Worm (Caenorhabditis elegans): ENCODE results near the gene C25E10.11.

ce11 chrV:9085845-9086244, 27.3 kb upstream of the C25E10.11 start:
- TF ChIP-seq fkh-10 (GFP tag; optimal IDR thresholded peaks at IDR 0.05) (no peak), unc-62 (GFP tag; optimal IDR thresholded peaks at IDR 0.05) (no peak), nhr-12 (tag; optimal IDR thresholded peaks at IDR 0.05) (no peak), ceh-9 (tag; optimal IDR thresholded peaks at IDR 0.05) (no peak), lsy-12 (tag; optimal IDR thresholded peaks at IDR 0.05) (no peak), R02D3.7 (tag; optimal IDR thresholded peaks at IDR 0.05) (no peak), hmg-11 (tag; optimal IDR thresholded peaks at IDR 0.05) (no peak)
